Fruit fly (Drosophila melanogaster): ENCODE measurements around the gene CG8838.

CG8838 gene

DNA sequence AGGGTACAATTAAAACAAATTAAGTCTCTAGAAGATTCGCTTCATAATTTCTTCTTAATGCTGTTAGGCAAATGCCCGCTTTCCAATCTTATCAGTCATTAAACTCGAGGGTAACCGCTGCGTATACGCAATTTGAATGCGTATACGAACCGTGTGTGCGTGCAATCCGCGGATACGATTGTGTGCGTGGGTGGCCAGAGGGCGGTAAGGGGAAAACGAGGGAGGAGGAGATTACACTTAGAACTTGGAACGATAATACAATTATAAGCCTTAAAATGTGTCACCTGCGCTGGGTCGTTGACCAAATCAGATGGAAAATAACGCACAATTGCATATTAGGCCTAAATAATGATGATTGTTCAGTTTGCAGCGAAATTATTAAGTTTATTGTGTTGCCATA lies 1.7 kb upstream of the CG8838 start:
- TF ChIP-seq ovo (GFP tag; optimal IDR thresholded peaks at IDR 0.05) (no peak), CG11617 (GFP tag; optimal IDR thresholded peaks at IDR 0.05) (no peak), CG7101 (tag; optimal IDR thresholded peaks at IDR 0.05) (no peak), Clk (GFP tag; optimal IDR thresholded peaks at IDR 0.05) (no peak), CG5204 (GFP tag; optimal IDR thresholded peaks at IDR 0.05) (no peak), cnc (optimal IDR thresholded peaks at IDR 0.05) (no peak), CG7045 (GFP tag; optimal IDR thresholded peaks at IDR 0.05) (no peak), CG33017 (tag; optimal IDR thresholded peaks at IDR 0.05) (no peak), CG12768 (GFP tag; optimal IDR thresholded peaks at IDR 0.05) (no peak), CG1620 (GFP tag; optimal IDR thresholded peaks at IDR 0.05) (no peak), kay (GFP tag; ENCODE audit: borderline replicate concordance) (no peak), CG14711 (tag; optimal IDR thresholded peaks at IDR 0.05) (no peak), Crg-1 (GFP tag; optimal IDR thresholded peaks at IDR 0.05) (no peak)

DNA sequence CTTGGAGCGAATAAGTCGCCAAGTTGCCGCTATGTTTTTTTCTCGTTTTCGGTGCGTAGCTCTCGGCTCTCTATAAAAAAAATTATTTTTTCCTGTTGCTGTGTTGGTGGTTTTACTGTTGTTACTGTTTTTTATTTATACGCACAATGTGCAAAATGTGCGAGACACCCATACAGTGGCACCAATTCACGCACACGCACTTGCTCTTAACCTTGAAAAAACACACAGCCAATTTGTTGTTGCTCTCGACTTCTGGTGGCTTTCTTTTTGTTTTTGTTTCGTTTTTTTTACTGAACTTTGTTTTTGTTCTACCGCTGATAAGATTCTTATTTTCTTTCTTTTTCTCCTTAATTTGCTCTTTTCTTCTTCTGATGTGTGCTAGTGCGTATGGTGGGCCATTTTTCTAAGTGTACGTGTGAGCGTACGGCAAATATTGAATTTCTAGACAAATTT lies 1.2 kb upstream of the CG8838 start:
- TF ChIP-seq Crg-1 (GFP tag; optimal IDR thresholded peaks at IDR 0.05) (no peak), ovo (GFP tag; optimal IDR thresholded peaks at IDR 0.05) (no peak), CG7101 (tag; optimal IDR thresholded peaks at IDR 0.05) (no peak), kay (GFP tag; ENCODE audit: borderline replicate concordance) (peak; percentile 83)

DNA sequence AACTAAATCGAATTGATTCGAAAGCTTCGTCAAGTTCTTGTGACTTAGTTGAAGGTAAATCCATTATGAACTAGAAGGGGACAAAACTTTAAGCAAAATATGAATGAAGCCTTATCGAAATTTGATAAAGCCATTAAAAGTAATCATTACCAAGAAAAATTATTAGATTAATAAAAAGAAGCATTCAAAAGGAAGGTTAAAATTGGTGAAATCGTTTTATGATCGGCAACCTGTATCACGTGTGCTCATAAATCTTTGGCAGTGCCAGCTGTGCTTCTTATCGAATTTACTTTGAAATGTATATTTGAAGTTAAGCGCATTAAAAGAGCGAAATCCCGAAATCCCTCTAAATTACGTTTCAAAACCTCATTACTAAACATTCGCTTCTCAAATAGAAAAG lies 4.4 kb downstream of the CG8838 start:
- peak; percentile 77 for TF ChIP-seq kay (GFP tag; ENCODE audit: borderline replicate concordance)
- TF ChIP-seq toe (GFP tag; optimal IDR thresholded peaks at IDR 0.05), result no peak

DNA sequence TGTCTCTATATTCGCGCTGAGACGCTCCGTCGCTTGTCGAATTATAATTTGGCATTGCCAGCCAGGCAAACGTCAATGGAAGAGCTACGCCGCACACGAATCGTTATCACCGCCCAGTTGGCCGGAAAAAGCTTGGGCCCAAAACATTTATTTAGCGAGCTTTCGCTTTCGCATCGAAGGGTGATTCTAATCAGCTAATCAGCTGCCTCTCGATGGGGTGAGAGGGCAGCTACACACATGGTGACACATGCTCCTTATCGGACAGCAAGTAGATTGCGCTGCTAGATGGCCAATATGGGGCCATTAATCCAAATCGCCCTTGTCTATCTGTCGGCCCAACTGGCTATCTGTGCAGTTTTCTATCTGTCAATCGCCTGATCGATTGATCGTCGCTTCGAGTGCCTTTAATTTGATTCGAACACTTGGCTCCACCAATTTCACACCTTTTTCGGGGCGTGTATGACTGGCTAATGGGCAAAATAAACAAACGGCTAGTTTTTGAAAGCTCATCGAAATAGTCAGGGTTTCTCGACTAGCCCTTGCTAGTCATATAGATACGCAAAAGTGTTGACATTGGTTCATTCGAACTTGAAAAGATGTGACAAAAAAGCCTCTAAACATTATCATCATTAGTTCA lies 8.7 kb downstream of the CG8838 start:
- TF ChIP-seq cic (GFP tag; optimal IDR thresholded peaks at IDR 0.05) (peak; percentile 90), CG7045 (GFP tag; optimal IDR thresholded peaks at IDR 0.05) (no peak), bab1 (GFP tag; optimal IDR thresholded peaks at IDR 0.05) (no peak), CG7101 (tag; optimal IDR thresholded peaks at IDR 0.05) (peak; percentile 6), pad (GFP tag; optimal IDR thresholded peaks at IDR 0.05) (no peak), CG5204 (GFP tag; optimal IDR thresholded peaks at IDR 0.05) (no peak), Hr96 (GFP tag; optimal IDR thresholded peaks at IDR 0.05) (no peak), CG33017 (tag; optimal IDR thresholded peaks at IDR 0.05) (no peak), toe (GFP tag; optimal IDR thresholded peaks at IDR 0.05) (no peak), Clk (GFP tag; optimal IDR thresholded peaks at IDR 0.05) (no peak), tj (GFP tag; optimal IDR thresholded peaks at IDR 0.05) (peak; percentile 37), Crg-1 (GFP tag; optimal IDR thresholded peaks at IDR 0.05) (no peak), CG11617 (GFP tag; optimal IDR thresholded peaks at IDR 0.05) (peak; percentile 20), Mnt (GFP tag; optimal IDR thresholded peaks at IDR 0.05) (peak; percentile 74), CG14711 (tag; optimal IDR thresholded peaks at IDR 0.05) (no peak), cnc (optimal IDR thresholded peaks at IDR 0.05) (no peak), kay (GFP tag; ENCODE audit: borderline replicate concordance) (no peak), CG1620 (GFP tag; optimal IDR thresholded peaks at IDR 0.05) (no peak), CG12768 (GFP tag; optimal IDR thresholded peaks at IDR 0.05) (peak; percentile 53), ovo (GFP tag; optimal IDR thresholded peaks at IDR 0.05) (no peak)

DNA sequence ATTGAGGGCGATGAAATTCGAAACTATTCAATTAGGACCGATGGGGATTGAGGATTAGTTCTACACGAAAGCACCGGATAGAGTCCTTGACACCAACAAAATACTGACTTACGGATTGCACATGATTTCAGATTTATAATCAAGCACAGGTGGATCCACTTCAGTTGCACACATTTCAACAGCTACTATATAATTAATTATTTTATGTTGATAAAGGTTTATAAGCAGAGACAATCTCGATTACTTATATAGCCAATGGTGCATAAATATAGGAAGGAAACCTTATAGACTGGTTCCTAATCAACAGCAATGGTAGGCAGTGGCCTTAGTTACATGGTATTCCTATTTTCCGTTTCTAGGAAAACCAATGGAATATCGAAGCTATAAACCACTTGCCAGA lies 11.0 kb downstream of the CG8838 start:
- TF ChIP-seq CG7045 (GFP tag; optimal IDR thresholded peaks at IDR 0.05), result no peak
- peak; percentile 94 for TF ChIP-seq kay (GFP tag; ENCODE audit: borderline replicate concordance)
- TF ChIP-seq Clk (GFP tag; optimal IDR thresholded peaks at IDR 0.05), result no peak

DNA sequence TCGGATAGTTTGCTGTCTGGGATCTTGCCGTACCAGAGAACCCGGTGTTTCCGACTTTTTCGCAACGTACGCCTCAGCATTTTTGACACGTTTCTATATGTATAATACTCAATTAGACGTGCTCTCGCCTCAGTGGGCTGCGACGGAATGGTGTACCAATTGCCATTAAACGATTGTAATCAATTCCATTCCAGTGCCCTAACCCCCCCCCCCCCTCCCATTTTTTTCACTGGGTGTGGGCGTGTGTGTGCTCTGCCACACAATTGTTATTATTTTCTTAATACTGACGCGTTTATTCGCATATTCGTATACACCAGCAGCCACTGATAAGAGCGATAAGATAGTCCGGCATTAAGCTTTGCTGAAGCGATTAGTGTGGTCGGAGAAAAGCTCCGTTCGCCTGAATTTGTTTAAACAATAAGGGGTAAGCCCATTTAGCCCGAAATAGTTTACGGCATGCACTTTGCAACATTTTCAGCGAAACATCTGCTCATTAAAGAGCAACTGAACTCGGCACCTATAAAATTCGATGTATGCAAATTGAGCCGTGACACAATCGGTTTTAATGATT lies 11.7 kb downstream of the CG8838 start:
- TF ChIP-seq CG12768 (GFP tag; optimal IDR thresholded peaks at IDR 0.05) (peak; percentile 14), pad (GFP tag; optimal IDR thresholded peaks at IDR 0.05) (peak; percentile 10), Hr96 (GFP tag; optimal IDR thresholded peaks at IDR 0.05) (no peak), cic (GFP tag; optimal IDR thresholded peaks at IDR 0.05) (peak; percentile 83), bab1 (GFP tag; optimal IDR thresholded peaks at IDR 0.05) (peak; percentile 5), Clk (GFP tag; optimal IDR thresholded peaks at IDR 0.05) (no peak), cnc (optimal IDR thresholded peaks at IDR 0.05) (no peak), kay (GFP tag; ENCODE audit: borderline replicate concordance) (peak; percentile 84), tj (GFP tag; optimal IDR thresholded peaks at IDR 0.05) (peak; percentile 36), Crg-1 (GFP tag; optimal IDR thresholded peaks at IDR 0.05) (no peak), toe (GFP tag; optimal IDR thresholded peaks at IDR 0.05) (no peak), ovo (GFP tag; optimal IDR thresholded peaks at IDR 0.05) (no peak), CG14711 (tag; optimal IDR thresholded peaks at IDR 0.05) (no peak), CG7045 (GFP tag; optimal IDR thresholded peaks at IDR 0.05) (no peak), CG1620 (GFP tag; optimal IDR thresholded peaks at IDR 0.05) (no peak), CG5204 (GFP tag; optimal IDR thresholded peaks at IDR 0.05) (no peak), CG11617 (GFP tag; optimal IDR thresholded peaks at IDR 0.05) (peak; percentile 20), Mnt (GFP tag; optimal IDR thresholded peaks at IDR 0.05) (peak; percentile 58), CG7101 (tag; optimal IDR thresholded peaks at IDR 0.05) (no peak), CG33017 (tag; optimal IDR thresholded peaks at IDR 0.05) (peak; percentile 6)

DNA sequence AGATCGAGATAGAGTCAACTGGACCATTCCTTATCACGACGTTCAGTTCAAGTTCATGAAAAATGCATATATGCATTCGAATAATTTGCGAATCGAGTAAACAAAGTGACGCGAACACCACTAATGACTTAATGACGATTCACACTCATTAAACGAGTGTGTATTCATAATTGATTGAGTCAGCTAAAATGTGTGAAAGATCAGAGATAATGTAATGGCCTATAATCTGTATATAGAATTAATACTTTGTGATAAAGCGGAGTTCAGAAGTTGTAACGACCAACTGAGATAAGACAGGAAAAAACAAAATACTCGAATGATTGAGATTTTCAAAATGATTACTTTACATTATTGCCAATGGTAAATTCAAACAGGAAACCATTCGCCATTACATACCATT lies 12.4 kb downstream of the CG8838 start:
- TF ChIP-seq Clk (GFP tag; optimal IDR thresholded peaks at IDR 0.05) (no peak), cnc (optimal IDR thresholded peaks at IDR 0.05) (no peak), pad (GFP tag; optimal IDR thresholded peaks at IDR 0.05) (no peak), CG14711 (tag; optimal IDR thresholded peaks at IDR 0.05) (no peak), kay (GFP tag; ENCODE audit: borderline replicate concordance) (peak; percentile 73), ovo (GFP tag; optimal IDR thresholded peaks at IDR 0.05) (no peak), Hr96 (GFP tag; optimal IDR thresholded peaks at IDR 0.05) (no peak), CG7101 (tag; optimal IDR thresholded peaks at IDR 0.05) (no peak), tj (GFP tag; optimal IDR thresholded peaks at IDR 0.05) (peak; percentile 49), CG33017 (tag; optimal IDR thresholded peaks at IDR 0.05) (no peak)

All from whole organism, adult.